Worm (Caenorhabditis elegans) whole organism, L4 larva: Measurements from ENCODE around the gene fbxa-152.
A peak's percentile ranks its signal among the peaks of the same experiment; 100 is the strongest.

Experiments used
- D1046.2 ChIP-seq: fragments of 200-800 bp; sonication (Bioruptor generic); IDR thresholded peaks from 2 replicates; pipeline ENCODE4 v1.3.6; 2022; ENCODE audit warnings: missing genetic modification characterization, missing compliant biosample characterization
- F44E2.7 ChIP-seq: fragments of 200-800 bp; sonication (Bioruptor generic); IDR thresholded peaks from 2 replicates; pipeline ENCODE4 v2.1.2; 2022; ENCODE audit warnings: missing genetic modification characterization, missing compliant biosample characterization
- T20F7.1 ChIP-seq: fragments of 200-800 bp; sonication (Bioruptor generic); optimal IDR thresholded peaks from 2 replicates; lab custom pipeline; 2018; ENCODE audit warnings: mild to moderate bottlenecking, missing genetic modification characterization, missing compliant biosample characterization
- Y5F2A.4 ChIP-seq: fragments of 200-800 bp; sonication (Bioruptor generic); optimal IDR thresholded peaks from 2 replicates; lab custom pipeline; 2018; ENCODE audit warnings: mild to moderate bottlenecking, missing genetic modification characterization, missing compliant biosample characterization
- ZK337.2 ChIP-seq: fragments of 200-800 bp; sonication (Bioruptor generic); IDR thresholded peaks from 2 replicates; pipeline ENCODE4 v1.3.6; 2022; ENCODE audit warnings: missing genetic modification reagents, missing genetic modification characterization, missing compliant biosample characterization
- aha-1 ChIP-seq: fragments of 150-350 bp; peaks from one replicate; lab custom pipeline; 2014; ENCODE audit warnings: missing biosample characterization, missing genetic modification characterization
- aly-2 ChIP-seq: sonication (generic microtip); optimal IDR thresholded peaks from 2 replicates; lab custom pipeline; 2018; ENCODE audit warnings: missing biosample characterization, missing genetic modification characterization
- arid-1 ChIP-seq: fragments of 200-800 bp; sonication (Bioruptor generic); conservative IDR thresholded peaks from 2 replicates; pipeline ENCODE4 v1.3.6; 2022; ENCODE audit warnings: missing genetic modification reagents, missing genetic modification characterization, missing compliant biosample characterization
- attf-4 ChIP-seq: sonication (generic microtip); optimal IDR thresholded peaks from 3 replicates; lab custom pipeline; 2017; ENCODE audit warnings: missing biosample characterization, missing genetic modification characterization
- ceh-20 ChIP-seq: fragments of 200-800 bp; sonication (Bioruptor generic); IDR thresholded peaks from 2 replicates; pipeline ENCODE4 v1.3.6; 2022; ENCODE audit warnings: missing genetic modification reagents, missing genetic modification characterization, missing compliant biosample characterization
- ceh-32 ChIP-seq: sonication (generic microtip); optimal IDR thresholded peaks from 2 replicates; lab custom pipeline; 2016; ENCODE audit warnings: mild to moderate bottlenecking, missing genetic modification characterization, missing compliant biosample characterization; ENCODE audit not compliant: poor library complexity
- ceh-62 ChIP-seq: sonication (generic microtip); optimal IDR thresholded peaks from 2 replicates; lab custom pipeline; 2017; ENCODE audit warnings: missing biosample characterization, missing genetic modification characterization
- ces-1 ChIP-seq: fragments of 150-350 bp; sonication (generic microtip); optimal IDR thresholded peaks from 4 replicates; lab custom pipeline; 2014; ENCODE audit warnings: missing biosample characterization, missing genetic modification reagents, missing genetic modification characterization
- ctbp-1 ChIP-seq: fragments of 200-800 bp; sonication (Bioruptor generic); IDR thresholded peaks from 2 replicates; pipeline ENCODE4 v1.3.6; 2022; ENCODE audit warnings: missing genetic modification reagents, missing genetic modification characterization, missing compliant biosample characterization
- dpl-1 ChIP-seq: fragments of 150-350 bp; optimal IDR thresholded peaks from 2 replicates; lab custom pipeline; 2014; ENCODE audit warnings: missing biosample characterization, missing genetic modification reagents, missing genetic modification characterization
- dve-1 ChIP-seq: sonication (generic microtip); optimal IDR thresholded peaks from 2 replicates; lab custom pipeline; 2017; ENCODE audit warnings: antibody characterized with exemption, mild to moderate bottlenecking, missing genetic modification characterization, missing compliant biosample characterization; ENCODE audit not compliant: insufficient read depth
- egl-27 ChIP-seq: sonication (generic microtip); optimal IDR thresholded peaks from 3 replicates; lab custom pipeline; 2017; ENCODE audit warnings: missing biosample characterization, missing genetic modification reagents, missing genetic modification characterization
- egl-43 ChIP-seq: fragments of 200-800 bp; sonication (Bioruptor generic); IDR thresholded peaks from 2 replicates; pipeline ENCODE4 v1.3.6; 2022; ENCODE audit warnings: missing genetic modification reagents, missing genetic modification characterization, missing compliant biosample characterization
- fos-1 ChIP-seq: fragments of 150-350 bp; optimal IDR thresholded peaks from 2 replicates; lab custom pipeline; 2014; ENCODE audit warnings: missing biosample characterization, missing genetic modification characterization
- lim-7 ChIP-seq: fragments of 200-800 bp; sonication (Bioruptor generic); IDR thresholded peaks from 2 replicates; pipeline ENCODE4 v1.3.6; 2022; ENCODE audit warnings: missing genetic modification characterization, missing compliant biosample characterization
- lin-13 ChIP-seq: fragments of 150-350 bp; optimal IDR thresholded peaks from 2 replicates; lab custom pipeline; 2014; ENCODE audit warnings: missing biosample characterization, missing genetic modification reagents, missing genetic modification characterization
- lin-29 ChIP-seq: fragments of 200-800 bp; sonication (Bioruptor generic); IDR thresholded peaks from 2 replicates; pipeline ENCODE4 v1.3.6; 2022; ENCODE audit warnings: missing genetic modification reagents, missing genetic modification characterization, missing compliant biosample characterization
- lin-39 ChIP-seq: fragments of 150-350 bp; optimal IDR thresholded peaks from 2 replicates; lab custom pipeline; 2014; ENCODE audit warnings: missing biosample characterization, missing genetic modification reagents, missing genetic modification characterization
- madf-9 ChIP-seq: fragments of 200-800 bp; sonication (Bioruptor generic); conservative IDR thresholded peaks from 2 replicates; pipeline ENCODE4 v1.3.6; 2022; ENCODE audit warnings: missing genetic modification reagents, missing genetic modification characterization, missing compliant biosample characterization
- mxl-2 ChIP-seq: fragments of 200-800 bp; sonication (Bioruptor generic); conservative IDR thresholded peaks from 2 replicates; pipeline ENCODE4 v1.3.6; 2022; ENCODE audit warnings: missing genetic modification reagents, missing genetic modification characterization, missing compliant biosample characterization
- nhr-10 ChIP-seq: fragments of 150-350 bp; optimal IDR thresholded peaks from 2 replicates; lab custom pipeline; 2014; ENCODE audit warnings: missing biosample characterization, missing genetic modification characterization
- nhr-102 ChIP-seq: sonication (generic microtip); optimal IDR thresholded peaks from 2 replicates; lab custom pipeline; 2016; ENCODE audit warnings: mild to moderate bottlenecking, missing genetic modification characterization, moderate library complexity, missing compliant biosample characterization
- nhr-11 ChIP-seq: fragments of 150-350 bp; optimal IDR thresholded peaks from 2 replicates; lab custom pipeline; 2014; ENCODE audit warnings: missing biosample characterization, missing genetic modification characterization
- nhr-111 ChIP-seq: fragments of 200-800 bp; sonication (Bioruptor generic); optimal IDR thresholded peaks from 2 replicates; lab custom pipeline; 2018; ENCODE audit warnings: mild to moderate bottlenecking, missing genetic modification characterization, missing compliant biosample characterization
- nhr-77 ChIP-seq: fragments of 150-350 bp; optimal IDR thresholded peaks from 2 replicates; lab custom pipeline; 2014; ENCODE audit warnings: missing biosample characterization, missing genetic modification characterization
- saeg-2 ChIP-seq: fragments of 200-800 bp; sonication (Bioruptor generic); IDR thresholded peaks from 2 replicates; pipeline ENCODE4 v1.3.6; 2022; ENCODE audit warnings: missing genetic modification reagents, missing genetic modification characterization, missing compliant biosample characterization
- skn-1 ChIP-seq: fragments of 150-350 bp; optimal IDR thresholded peaks from 2 replicates; lab custom pipeline; 2014; ENCODE audit warnings: missing biosample characterization, missing genetic modification characterization
- snpc-4 ChIP-seq: fragments of 150-350 bp; optimal IDR thresholded peaks from 2 replicates; lab custom pipeline; 2014; ENCODE audit warnings: missing biosample characterization, missing genetic modification characterization
- tra-1 ChIP-seq: fragments of 200-800 bp; sonication (Bioruptor generic); IDR thresholded peaks from 2 replicates; pipeline ENCODE4 v1.3.6; 2022; ENCODE audit warnings: missing genetic modification reagents, missing genetic modification characterization, missing compliant biosample characterization
- unc-62 ChIP-seq, 3 experiments: fragments of 150-350 bp in 1 of 3; sonication (generic microtip); optimal IDR thresholded peaks in 2 of 3; peaks in 1 of 3; 1 replicate in 1 of 3; 2 replicates in 2 of 3; lab custom pipeline; 2014 to 2017; ENCODE audit warnings: missing biosample characterization in 3 of 3, missing genetic modification characterization in 3 of 3, missing genetic modification reagents in 3 of 3, missing genotype in 1 of 3
- zip-11 ChIP-seq: fragments of 200-800 bp; sonication (Bioruptor generic); IDR thresholded peaks from 2 replicates; pipeline ENCODE4 v1.3.6; 2022; ENCODE audit warnings: missing genetic modification characterization, missing compliant biosample characterization
- ztf-11 ChIP-seq: fragments of 150-350 bp; optimal IDR thresholded peaks from 2 replicates; lab custom pipeline; 2014; ENCODE audit warnings: missing biosample characterization, missing genetic modification characterization

fbxa-152 gene

DNA sequence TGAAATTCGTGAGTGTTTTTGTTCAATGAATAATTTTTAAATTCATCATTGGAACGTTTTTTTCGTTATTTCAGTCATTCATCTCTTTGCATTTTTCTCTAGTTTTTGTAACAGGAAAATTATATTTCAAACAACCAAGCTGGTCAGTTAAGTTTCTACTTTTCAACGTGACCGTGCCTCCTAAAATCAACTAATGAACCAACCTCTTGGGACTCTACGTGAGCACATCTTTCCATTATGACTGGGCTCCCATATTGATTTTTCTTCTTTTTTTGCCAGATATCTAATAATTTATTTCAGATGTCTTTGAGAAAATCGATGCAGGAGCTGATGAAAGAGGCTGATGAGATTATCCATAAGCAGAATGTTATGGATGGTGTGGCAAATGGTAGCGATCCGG is 23.4 kb upstream of the fbxa-152 start, which contains the start of gene C55A1.11:
TSS of gene C55A1.11 (plus strand) at position 301 of the 400 bp plus-strand sequence.
- no peak for TF ChIP-seq saeg-2 (GFP tag; lab: Robert Waterston, UW)
- no peak for TF ChIP-seq mxl-2 (GFP tag; lab: Robert Waterston, UW)
- no peak for TF ChIP-seq lin-13 (GFP tag; lab: Kevin White, UChicago)
- TF ChIP-seq nhr-111 (GFP tag; lab: Kevin White, UChicago) = no peak
- no peak for TF ChIP-seq nhr-102
- TF ChIP-seq nhr-10 (tag; lab: Kevin White, UChicago) = no peak
- no peak for TF ChIP-seq lim-7 (GFP tag; lab: Robert Waterston, UW)
- TF ChIP-seq Y5F2A.4 = no peak
- TF ChIP-seq egl-27 (tag; lab: Kevin White, UChicago) = no peak
- no peak for TF ChIP-seq dve-1 (tag; lab: Kevin White, UChicago)
- no peak for TF ChIP-seq zip-11 (GFP tag; lab: Robert Waterston, UW)
- no peak for TF ChIP-seq ceh-62
- TF ChIP-seq D1046.2 = no peak

ce11 chrV:15621518-15621917 is 19.4 kb upstream of the fbxa-152 start, which contains the start of gene C55A1.1:
Gene C55A1.1, plus strand, starts transcription at chrV:15621818.
- TF ChIP-seq aly-2 (tag; lab: Kevin White, UChicago) = no peak
- TF ChIP-seq, all 104 proteins: peak for 0

DNA sequence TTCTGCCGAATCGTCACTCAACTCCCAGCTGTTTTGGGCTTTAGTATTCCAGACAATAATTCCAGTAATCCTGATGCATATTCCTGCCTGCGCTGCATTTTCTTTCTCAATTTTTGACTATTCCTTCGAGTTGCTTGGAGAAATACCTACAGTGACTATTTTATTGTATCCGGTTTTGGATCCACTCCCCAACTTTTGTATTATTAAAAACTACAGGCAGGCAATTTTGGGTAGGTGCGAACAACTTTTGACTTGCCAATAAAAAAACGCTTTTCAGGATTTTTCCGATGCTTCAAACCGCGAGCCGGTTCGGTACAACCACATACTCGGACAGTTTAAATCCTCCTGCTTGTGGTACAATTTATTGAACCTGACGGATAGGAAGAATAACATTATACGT is 12.4 kb upstream of the fbxa-152 start:
- TF ChIP-seq aha-1 (tag; lab: Kevin White, UChicago) (peak; percentile 95), saeg-2 (GFP tag; lab: Robert Waterston, UW) (no peak)

ce11 chrV:15612886-15613285 is 10.7 kb upstream of the fbxa-152 start, which contains the start of gene str-263:
Gene str-263, plus strand, starts transcription at chrV:15613186.
- TF ChIP-seq F44E2.7 (GFP tag; lab: Robert Waterston, UW) = no peak
- TF ChIP-seq ceh-32 (tag; lab: Kevin White, UChicago) = no peak
- no peak for TF ChIP-seq ztf-11 (tag; lab: Kevin White, UChicago)
- no peak for TF ChIP-seq fos-1 (tag; lab: Kevin White, UChicago)
- no peak for TF ChIP-seq lin-39
- no peak for TF ChIP-seq dpl-1 (GFP tag; lab: Kevin White, UChicago)
- TF ChIP-seq ceh-20 (GFP tag; lab: Robert Waterston, UW) = no peak
- no peak for TF ChIP-seq nhr-10 (tag; lab: Kevin White, UChicago)
- TF ChIP-seq ctbp-1 (GFP tag; lab: Robert Waterston, UW) = no peak
- TF ChIP-seq unc-62 (GFP tag; optimal IDR thresholded peaks at IDR 0.05 in 1 of 2; lab: Kevin White, UChicago) = no peak
- TF ChIP-seq unc-62 (tag; optimal IDR thresholded peaks at IDR 0.05; lab: Kevin White, UChicago) = no peak
- no peak for TF ChIP-seq arid-1 (GFP tag; lab: Robert Waterston, UW)
- no peak for TF ChIP-seq T20F7.1 (GFP tag; lab: Kevin White, UChicago)
- TF ChIP-seq nhr-102 = no peak
- no peak for TF ChIP-seq madf-9 (GFP tag; lab: Robert Waterston, UW)
- TF ChIP-seq nhr-77 (tag; lab: Kevin White, UChicago) = no peak

ce11 chrV:15610350-15610940 is 8.3 kb upstream of the fbxa-152 start, which contains the start of the genes fbxa-153 and str-12:
Gene fbxa-153, minus strand, starts transcription at chrV:15610384.
Gene str-12, plus strand, starts transcription at chrV:15610890.
- TF ChIP-seq skn-1 (tag; lab: Kevin White, UChicago) (no peak), attf-4 (no peak), dpl-1 (GFP tag; lab: Kevin White, UChicago) (no peak), Y5F2A.4 (no peak), dve-1 (tag; lab: Kevin White, UChicago) (no peak), lin-29 (no peak), egl-43 (GFP tag; lab: Robert Waterston, UW) (no peak), tra-1 (GFP tag; lab: Robert Waterston, UW) (no peak), ceh-62 (no peak), ces-1 (GFP tag; lab: Kevin White, UChicago) (no peak), snpc-4 (tag; lab: Kevin White, UChicago) (no peak), madf-9 (GFP tag; lab: Robert Waterston, UW) (no peak), ZK337.2 (GFP tag; lab: Robert Waterston, UW) (0 out of 2 replicates have a peak, but pooled peaks have one; percentile 25), lim-7 (GFP tag; lab: Robert Waterston, UW) (no peak), nhr-11 (tag; lab: Kevin White, UChicago) (peak; percentile 4)
